Worm (Caenorhabditis elegans) whole organism, L1 larva: ENCODE data around the gene hal-2.

ENCODE experiments used
- Y116A8C.19 ChIP-seq: sonication (generic microtip); optimal IDR thresholded peaks from 2 replicates; lab custom pipeline; 2016; ENCODE audit warnings: missing compliant biosample characterization, missing genetic modification characterization, borderline replicate concordance
- aha-1 ChIP-seq: fragments of 150-350 bp; optimal IDR thresholded peaks from 2 replicates; lab custom pipeline; 2014; ENCODE audit warnings: missing biosample characterization, missing genetic modification characterization
- alr-1 ChIP-seq: fragments of 200-800 bp; sonication (Bioruptor generic); optimal IDR thresholded peaks from 2 replicates; lab custom pipeline; 2018; ENCODE audit warnings: borderline replicate concordance, mild to moderate bottlenecking, missing genetic modification characterization, missing compliant biosample characterization
- aly-2 ChIP-seq: fragments of 150-350 bp; optimal IDR thresholded peaks from 2 replicates; lab custom pipeline; 2014; ENCODE audit warnings: missing biosample characterization, missing genetic modification characterization
- blmp-1 ChIP-seq: fragments of 150-350 bp; optimal IDR thresholded peaks from 2 replicates; lab custom pipeline; 2014; ENCODE audit warnings: missing biosample characterization, missing genetic modification characterization
- ceh-63 ChIP-seq: fragments of 200-800 bp; sonication (Bioruptor generic); optimal IDR thresholded peaks from 2 replicates; lab custom pipeline; 2018; ENCODE audit warnings: mild to moderate bottlenecking, missing genetic modification characterization, missing compliant biosample characterization
- ceh-8 ChIP-seq: fragments of 200-800 bp; sonication (Bioruptor generic); optimal IDR thresholded peaks from 2 replicates; lab custom pipeline; 2018; ENCODE audit warnings: mild to moderate bottlenecking, missing genetic modification characterization, moderate library complexity, missing compliant biosample characterization
- ceh-88 ChIP-seq: fragments of 200-800 bp; sonication (Bioruptor generic); IDR thresholded peaks from 2 replicates; pipeline ENCODE4 v1.3.6; 2022; ENCODE audit warnings: missing genetic modification characterization, missing compliant biosample characterization
- ceh-90 ChIP-seq: sonication (generic microtip); optimal IDR thresholded peaks from 2 replicates; lab custom pipeline; 2016; ENCODE audit warnings: missing genetic modification characterization, missing compliant biosample characterization
- dsc-1 ChIP-seq: sonication (generic microtip); optimal IDR thresholded peaks from 2 replicates; lab custom pipeline; 2016; ENCODE audit warnings: mild to moderate bottlenecking, missing genetic modification characterization, missing compliant biosample characterization
- efl-1 ChIP-seq, 4 experiments: fragments of 150-350 bp; optimal IDR thresholded peaks in 3 of 4; peaks in 1 of 4; 1 replicate in 1 of 4; 2 replicates in 3 of 4; lab custom pipeline; 2014; ENCODE audit warnings: missing biosample characterization in 2 of 4, missing genetic modification characterization in 2 of 4, missing genetic modification reagents in 2 of 4
- efl-3 ChIP-seq: fragments of 200-800 bp; sonication (Bioruptor generic); optimal IDR thresholded peaks from 2 replicates; lab custom pipeline; 2018; ENCODE audit warnings: mild to moderate bottlenecking, missing genetic modification characterization, missing compliant biosample characterization
- egl-27 ChIP-seq, 2 experiments: fragments of 150-350 bp in 1 of 2; sonication (generic microtip); optimal IDR thresholded peaks; 3 replicates each; lab custom pipeline; 2017 to 2018; ENCODE audit warnings: missing biosample characterization in 2 of 2, missing genetic modification characterization in 2 of 2, missing genetic modification reagents in 2 of 2
- elt-3 ChIP-seq, 6 experiments: fragments of 150-350 bp in 1 of 6; sonication (generic microtip); optimal IDR thresholded peaks; 2 replicates each; lab custom pipeline; 2017 to 2018; ENCODE audit warnings: missing biosample characterization in 6 of 6, missing genetic modification characterization in 6 of 6, inconsistent platforms in 1 of 6
- fkh-10 ChIP-seq: sonication (generic microtip); optimal IDR thresholded peaks from 2 replicates; lab custom pipeline; 2017; ENCODE audit warnings: missing biosample characterization, missing genetic modification reagents, missing genetic modification characterization
- fos-1 ChIP-seq: fragments of 150-350 bp; optimal IDR thresholded peaks from 2 replicates; lab custom pipeline; 2014; ENCODE audit warnings: missing biosample characterization, missing genetic modification characterization
- hlh-4 ChIP-seq: sonication (generic microtip); optimal IDR thresholded peaks from 2 replicates; lab custom pipeline; 2016; ENCODE audit warnings: mild to moderate bottlenecking, missing genetic modification characterization, missing compliant biosample characterization
- hpl-2 ChIP-seq: fragments of 150-350 bp; optimal IDR thresholded peaks from 2 replicates; lab custom pipeline; 2014; ENCODE audit warnings: missing biosample characterization, missing genetic modification reagents, missing genetic modification characterization
- irx-1 ChIP-seq: sonication (generic microtip); optimal IDR thresholded peaks from 2 replicates; lab custom pipeline; 2016; ENCODE audit warnings: missing genetic modification characterization, missing compliant biosample characterization
- isw-1 ChIP-seq: fragments of 200-800 bp; sonication (Bioruptor generic); IDR thresholded peaks from 2 replicates; pipeline ENCODE4 v1.3.6; 2022; ENCODE audit warnings: missing genetic modification characterization, missing compliant biosample characterization
- jun-1 ChIP-seq: fragments of 150-350 bp; optimal IDR thresholded peaks from 2 replicates; lab custom pipeline; 2014; ENCODE audit warnings: missing biosample characterization, missing genetic modification reagents, missing genetic modification characterization
- lin-14 ChIP-seq: fragments of 200-800 bp; sonication (Bioruptor generic); optimal IDR thresholded peaks from 2 replicates; lab custom pipeline; 2018; ENCODE audit warnings: mild to moderate bottlenecking, missing genetic modification characterization, moderate library complexity, missing compliant biosample characterization
- lin-35 ChIP-seq, 2 experiments: fragments of 150-350 bp; optimal IDR thresholded peaks; 2 replicates each; lab custom pipeline; 2014; ENCODE audit warnings: missing biosample characterization in 2 of 2, missing genetic modification characterization in 2 of 2, missing genetic modification reagents in 2 of 2
- lir-3 ChIP-seq: sonication (generic microtip); optimal IDR thresholded peaks from 2 replicates; lab custom pipeline; 2016; ENCODE audit warnings: mild to moderate bottlenecking, missing genetic modification characterization, moderate library complexity, missing compliant biosample characterization; ENCODE audit not compliant: poor library complexity
- mab-9 ChIP-seq: fragments of 200-800 bp; sonication (Bioruptor generic); IDR thresholded peaks from 2 replicates; pipeline ENCODE4 v1.3.6; 2022; ENCODE audit warnings: missing genetic modification reagents, missing genetic modification characterization, missing compliant biosample characterization
- mep-1 ChIP-seq: fragments of 150-350 bp; optimal IDR thresholded peaks from 2 replicates; lab custom pipeline; 2014; ENCODE audit warnings: missing biosample characterization, missing genetic modification characterization
- nhr-11 ChIP-seq: fragments of 150-350 bp; optimal IDR thresholded peaks from 2 replicates; lab custom pipeline; 2014; ENCODE audit warnings: missing biosample characterization, missing genetic modification characterization
- nhr-20 ChIP-seq: sonication (generic microtip); optimal IDR thresholded peaks from 2 replicates; lab custom pipeline; 2016; ENCODE audit warnings: mild to moderate bottlenecking, missing genetic modification characterization, missing compliant biosample characterization
- nhr-28 ChIP-seq: fragments of 150-350 bp; optimal IDR thresholded peaks from 2 replicates; lab custom pipeline; 2014; ENCODE audit warnings: missing biosample characterization, missing genetic modification characterization
- nhr-47 ChIP-seq: sonication (generic microtip); optimal IDR thresholded peaks from 2 replicates; lab custom pipeline; 2016; ENCODE audit warnings: mild to moderate bottlenecking, missing genetic modification characterization, moderate library complexity, missing compliant biosample characterization
- nhr-71 ChIP-seq: sonication (generic microtip); optimal IDR thresholded peaks from 2 replicates; lab custom pipeline; 2016; ENCODE audit warnings: mild to moderate bottlenecking, missing genetic modification characterization, moderate library complexity, missing compliant biosample characterization
- nhr-76 ChIP-seq: sonication (generic microtip); optimal IDR thresholded peaks from 2 replicates; lab custom pipeline; 2017; ENCODE audit warnings: missing biosample characterization, missing genetic modification characterization
- nhr-77 ChIP-seq: fragments of 150-350 bp; optimal IDR thresholded peaks from 2 replicates; lab custom pipeline; 2014; ENCODE audit warnings: missing biosample characterization, missing genetic modification characterization
- nhr-84 ChIP-seq: sonication (generic microtip); optimal IDR thresholded peaks from 2 replicates; lab custom pipeline; 2017; ENCODE audit warnings: missing biosample characterization, missing genetic modification characterization
- nhr-90 ChIP-seq: sonication (generic microtip); optimal IDR thresholded peaks from 2 replicates; lab custom pipeline; 2016; ENCODE audit warnings: mild to moderate bottlenecking, missing genetic modification characterization, missing compliant biosample characterization; ENCODE audit not compliant: poor library complexity
- pax-3 ChIP-seq: fragments of 200-800 bp; sonication (Bioruptor generic); optimal IDR thresholded peaks from 2 replicates; lab custom pipeline; 2018; ENCODE audit warnings: mild to moderate bottlenecking, missing genetic modification characterization, moderate library complexity, missing compliant biosample characterization
- rnt-1 ChIP-seq: sonication (generic microtip); optimal IDR thresholded peaks from 2 replicates; lab custom pipeline; 2016; ENCODE audit warnings: mild to moderate bottlenecking, missing genetic modification characterization, moderate library complexity, missing compliant biosample characterization
- snu-23 ChIP-seq: sonication (generic microtip); optimal IDR thresholded peaks from 2 replicates; lab custom pipeline; 2016; ENCODE audit warnings: missing genetic modification characterization, missing compliant biosample characterization
- sox-4 ChIP-seq: sonication (generic microtip); optimal IDR thresholded peaks from 2 replicates; lab custom pipeline; 2016; ENCODE audit warnings: missing genetic modification characterization, missing compliant biosample characterization
- sup-37 ChIP-seq: fragments of 200-800 bp; sonication (Bioruptor generic); optimal IDR thresholded peaks from 2 replicates; lab custom pipeline; 2018; ENCODE audit warnings: mild to moderate bottlenecking, missing genetic modification characterization, missing compliant biosample characterization
- swsn-7 ChIP-seq: sonication (generic microtip); optimal IDR thresholded peaks from 2 replicates; lab custom pipeline; 2016; ENCODE audit warnings: missing genetic modification characterization, missing compliant biosample characterization
- tbx-2 ChIP-seq: sonication (generic microtip); optimal IDR thresholded peaks from 2 replicates; lab custom pipeline; 2016; ENCODE audit warnings: missing genetic modification characterization, missing compliant biosample characterization
- tlp-1 ChIP-seq: fragments of 150-350 bp; optimal IDR thresholded peaks from 2 replicates; lab custom pipeline; 2014; ENCODE audit warnings: missing biosample characterization, missing genetic modification characterization
- unc-130 ChIP-seq: fragments of 150-350 bp; optimal IDR thresholded peaks from 2 replicates; lab custom pipeline; 2017; ENCODE audit warnings: missing biosample characterization, missing genetic modification characterization, inconsistent platforms
- unc-30 ChIP-seq: sonication (generic microtip); optimal IDR thresholded peaks from 2 replicates; lab custom pipeline; 2017; ENCODE audit warnings: missing biosample characterization, missing genetic modification characterization
- unc-62 ChIP-seq: fragments of 150-350 bp; optimal IDR thresholded peaks from 2 replicates; lab custom pipeline; 2014; ENCODE audit warnings: missing biosample characterization, missing genetic modification reagents, missing genetic modification characterization
- unc-98 ChIP-seq: fragments of 200-800 bp; sonication (Bioruptor generic); IDR thresholded peaks from 2 replicates; pipeline ENCODE4 v1.3.6; 2022; ENCODE audit warnings: missing genetic modification characterization, missing compliant biosample characterization
- vab-15 ChIP-seq: sonication (generic microtip); optimal IDR thresholded peaks from 2 replicates; lab custom pipeline; 2017; ENCODE audit warnings: missing genotype, mild to moderate bottlenecking, missing genetic modification characterization, missing compliant biosample characterization
- zag-1 ChIP-seq: fragments of 150-350 bp; optimal IDR thresholded peaks from 2 replicates; lab custom pipeline; 2014; ENCODE audit warnings: missing biosample characterization, missing genetic modification characterization
- zip-4 ChIP-seq: fragments of 200-800 bp; sonication (Bioruptor generic); optimal IDR thresholded peaks from 2 replicates; lab custom pipeline; 2018; ENCODE audit warnings: mild to moderate bottlenecking, missing genetic modification characterization, moderate library complexity, missing compliant biosample characterization
- ztf-11 ChIP-seq, 2 experiments: sonication (generic microtip); optimal IDR thresholded peaks; 2 replicates each; lab custom pipeline; 2016 to 2017; ENCODE audit warnings: missing genetic modification characterization in 2 of 2, missing biosample characterization in 1 of 2, missing compliant biosample characterization in 1 of 2

The hal-2 gene

DNA sequence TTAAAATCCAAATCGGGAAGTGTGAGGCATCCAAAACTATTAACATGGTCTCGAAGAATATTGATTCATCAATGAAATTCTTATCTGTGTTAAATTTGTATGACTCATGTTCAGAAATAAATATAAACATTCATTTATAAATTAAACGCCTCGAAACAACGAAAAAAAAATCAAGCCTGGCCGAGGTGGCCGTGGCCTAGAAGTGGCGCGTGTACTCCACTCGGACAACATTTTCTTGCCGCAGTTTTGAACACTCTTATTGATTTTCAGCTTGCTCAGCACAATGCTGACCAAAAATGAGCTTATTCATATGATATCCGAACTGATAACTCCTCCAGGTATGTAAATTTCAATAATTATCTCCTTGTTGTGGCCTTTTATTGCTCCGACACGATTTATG, 24.6 kb downstream of the hal-2 start, which contains the start of gene ekl-6 (continued):
- TF ChIP-seq unc-62 (GFP tag; lab: Kevin White, UChicago) = no peak
- TF ChIP-seq mep-1 (tag; lab: Kevin White, UChicago) = peak; percentile 47
- no peak for TF ChIP-seq egl-27 (tag; optimal IDR thresholded peaks at IDR 0.05; lab: Kevin White, UChicago)
- TF ChIP-seq zag-1 (tag; lab: Kevin White, UChicago) = no peak
- TF ChIP-seq ztf-11 (tag; optimal IDR thresholded peaks at IDR 0.05; lab: Kevin White, UChicago) = peak in 1 of 2 experiments; percentile 89
- no peak for TF ChIP-seq snu-23
- TF ChIP-seq irx-1 (tag; lab: Kevin White, UChicago) = peak; percentile 90
- TF ChIP-seq lir-3 (tag; lab: Kevin White, UChicago) = peak; percentile 92
- no peak for TF ChIP-seq nhr-84
- TF ChIP-seq pax-3 (tag; lab: Kevin White, UChicago) = peak; percentile 77
- TF ChIP-seq nhr-90 (tag; lab: Kevin White, UChicago) = peak; percentile 87
- TF ChIP-seq nhr-71 (tag; lab: Kevin White, UChicago) = no peak
- TF ChIP-seq dsc-1 (tag; lab: Kevin White, UChicago) = peak; percentile 79
- TF ChIP-seq ceh-8 = peak; percentile 30
- peak; percentile 54; the same call in 1 of the 2 replicates for TF ChIP-seq unc-98 (GFP tag; lab: Robert Waterston, UW)
- peak; percentile 69 for TF ChIP-seq swsn-7 (tag; lab: Kevin White, UChicago)
- no peak for TF ChIP-seq efl-3
- no peak for TF ChIP-seq hpl-2 (GFP tag; lab: Kevin White, UChicago)
- TF ChIP-seq lin-35 (GFP tag; optimal IDR thresholded peaks at IDR 0.05; lab: Kevin White, UChicago) = peak; percentile 39 to 41
- no peak for TF ChIP-seq lin-14
- TF ChIP-seq nhr-20 (tag; lab: Kevin White, UChicago) = peak; percentile 75
- TF ChIP-seq nhr-76 (tag; lab: Kevin White, UChicago) = no peak
- no peak for TF ChIP-seq fos-1 (tag; lab: Kevin White, UChicago)
- no peak for TF ChIP-seq ceh-63 (GFP tag; lab: Kevin White, UChicago)
- TF ChIP-seq sup-37 (GFP tag; lab: Kevin White, UChicago) = peak; percentile 36
- no peak for TF ChIP-seq unc-30 (tag; lab: Kevin White, UChicago)
- TF ChIP-seq rnt-1 = peak; percentile 97
- no peak for TF ChIP-seq tlp-1 (tag; lab: Kevin White, UChicago)
- no peak for TF ChIP-seq unc-130 (tag; lab: Kevin White, UChicago)
- TF ChIP-seq Y116A8C.19 = peak; percentile 48
- peak; percentile 80 for TF ChIP-seq tbx-2 (tag; lab: Kevin White, UChicago)
- TF ChIP-seq zip-4 = no peak
- TF ChIP-seq aha-1 (tag; lab: Kevin White, UChicago) = no peak
- TF ChIP-seq nhr-77 (tag; lab: Kevin White, UChicago) = peak; percentile 21
- TF ChIP-seq sox-4 (tag; lab: Kevin White, UChicago) = peak; percentile 82
- peak; percentile 90 for TF ChIP-seq ceh-90 (tag; lab: Kevin White, UChicago)
- no peak for TF ChIP-seq vab-15 (tag; lab: Kevin White, UChicago)
- TF ChIP-seq alr-1 (tag; lab: Kevin White, UChicago) = no peak
- no peak for TF ChIP-seq blmp-1 (tag; lab: Kevin White, UChicago)
- no peak for TF ChIP-seq nhr-28 (tag; lab: Kevin White, UChicago)
- no peak for TF ChIP-seq aly-2 (tag; lab: Kevin White, UChicago)
- TF ChIP-seq mab-9 (GFP tag; lab: Robert Waterston, UW) = no peak
- TF ChIP-seq jun-1 (tag; lab: Kevin White, UChicago) = no peak
- peak; percentile 80 for TF ChIP-seq nhr-47
- no peak for TF ChIP-seq ceh-88 (GFP tag; lab: Robert Waterston, UW)
- no peak for TF ChIP-seq nhr-11
- no peak for TF ChIP-seq elt-3 (tag; optimal IDR thresholded peaks at IDR 0.05; lab: Kevin White, UChicago)
- TF ChIP-seq fkh-10 = no peak
- no peak for TF ChIP-seq hlh-4
- peak; percentile 23 for TF ChIP-seq isw-1 (GFP tag; lab: Robert Waterston, UW)
- peak; percentile 44 to 67 for TF ChIP-seq efl-1 (optimal IDR thresholded peaks at IDR 0.05; lab: Kevin White, UChicago)
- peak; percentile 56 to 93 for TF ChIP-seq efl-1 (GFP tag; optimal IDR thresholded peaks at IDR 0.05 in 1 of 2; lab: Kevin White, UChicago)
